Worm (Caenorhabditis elegans): Measurements from ENCODE around the gene F38A1.15.

F38A1.15 gene

DNA sequence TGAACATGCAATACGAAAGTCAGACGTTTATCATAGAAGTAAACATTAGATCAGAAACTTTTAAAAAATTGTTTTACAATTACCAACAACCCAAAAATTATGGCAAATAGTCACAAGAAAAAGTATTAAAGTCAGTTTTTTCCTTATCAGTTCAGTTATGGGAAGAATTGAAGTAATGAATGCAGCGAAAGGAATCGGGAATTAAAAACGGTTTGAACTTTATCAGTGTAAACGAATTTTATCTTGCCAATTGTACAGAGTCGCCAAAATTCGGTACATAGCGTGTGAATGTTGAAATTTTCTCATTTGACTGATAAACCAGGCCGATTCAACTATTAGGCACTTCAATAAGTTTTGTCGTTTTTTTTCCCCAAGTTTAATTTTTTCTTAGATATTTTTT is 22.9 kb upstream of the F38A1.15 start:
- TF ChIP-seq pqm-1 (tag; optimal IDR thresholded peaks at IDR 0.05) = peak; percentile 78
- peak; percentile 97 for TF ChIP-seq elt-2 (tag; optimal IDR thresholded peaks at IDR 0.05)
- TF ChIP-seq jun-1 (tag; optimal IDR thresholded peaks at IDR 0.05) = peak; percentile 61
- TF ChIP-seq pha-4 (tag; optimal IDR thresholded peaks at IDR 0.05) = peak; percentile 24
- TF ChIP-seq nfya-1 (tag; optimal IDR thresholded peaks at IDR 0.05; ENCODE audit: insufficient read depth) = no peak

DNA sequence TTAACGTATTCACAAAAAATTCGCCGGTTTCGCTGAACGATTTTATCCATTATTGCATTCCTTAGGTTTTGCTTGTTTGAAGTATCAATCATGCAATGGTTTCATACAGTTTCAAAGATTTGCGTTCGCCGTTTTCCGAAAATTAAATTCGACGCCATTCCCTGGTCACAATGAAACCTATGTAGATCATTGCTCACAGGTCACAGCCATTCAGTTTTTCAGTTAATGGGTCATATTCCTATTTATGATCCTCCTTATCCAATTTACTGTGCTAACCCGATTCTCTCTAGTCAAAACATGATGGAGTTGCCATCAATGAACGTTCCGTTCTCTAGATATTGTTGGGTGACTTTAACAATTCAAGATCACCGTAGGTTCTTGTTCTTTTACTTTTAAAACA is 21.7 kb upstream of the F38A1.15 start, which contains the start of gene F38A1.13:
Gene F38A1.13, plus strand, starts transcription at position 301 of the 400 bp plus-strand sequence.
- TF ChIP-seq eor-1 (tag; optimal IDR thresholded peaks at IDR 0.05) = no peak
- no peak for TF ChIP-seq ztf-11 (tag; optimal IDR thresholded peaks at IDR 0.05)
- TF ChIP-seq nhr-12 (tag; optimal IDR thresholded peaks at IDR 0.05) = no peak
- no peak for TF ChIP-seq nhr-237 (tag; optimal IDR thresholded peaks at IDR 0.05)
- TF ChIP-seq elt-1 (tag; optimal IDR thresholded peaks at IDR 0.05) = no peak
- no peak for TF ChIP-seq hmg-11 (tag; optimal IDR thresholded peaks at IDR 0.05)
- no peak for TF ChIP-seq egl-5 (tag; optimal IDR thresholded peaks at IDR 0.05)
- no peak for TF ChIP-seq ceh-9 (tag; optimal IDR thresholded peaks at IDR 0.05)
- no peak for TF ChIP-seq daf-12 (tag; optimal IDR thresholded peaks at IDR 0.05)

DNA sequence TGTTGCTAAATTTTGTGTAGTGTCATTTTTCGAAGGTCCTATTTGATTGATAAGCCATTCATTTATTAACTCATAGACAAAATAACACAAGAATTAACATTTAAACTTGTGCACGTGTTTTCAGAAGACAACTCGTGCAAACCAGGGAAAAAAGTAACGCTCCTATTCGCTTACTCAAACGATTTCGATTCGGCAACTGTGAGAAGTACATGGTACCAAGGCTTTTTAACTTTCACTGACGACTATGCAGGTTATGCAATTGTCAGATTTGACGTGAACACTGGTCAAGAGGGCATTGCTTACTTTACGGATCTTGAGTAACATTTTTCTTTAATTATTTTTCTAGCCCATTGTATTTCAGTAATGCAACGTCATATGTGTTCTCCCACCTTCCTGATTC is 18.7 kb upstream of the F38A1.15 start:
- TF ChIP-seq ceh-28 (tag; optimal IDR thresholded peaks at IDR 0.05) (no peak), nhr-23 (tag; optimal IDR thresholded peaks at IDR 0.05) (no peak), aly-2 (tag; optimal IDR thresholded peaks at IDR 0.05) (no peak), lsy-12 (tag; optimal IDR thresholded peaks at IDR 0.05) (no peak), snpc-4 (tag; optimal IDR thresholded peaks at IDR 0.05) (no peak), lin-39 (tag; optimal IDR thresholded peaks at IDR 0.05) (no peak), nhr-67 (tag; optimal IDR thresholded peaks at IDR 0.05) (no peak), nhr-77 (tag; optimal IDR thresholded peaks at IDR 0.05) (no peak), ceh-16 (tag; optimal IDR thresholded peaks at IDR 0.05) (no peak), mml-1 (tag; optimal IDR thresholded peaks at IDR 0.05) (no peak), jun-1 (tag; optimal IDR thresholded peaks at IDR 0.05) (no peak), nhr-76 (tag; optimal IDR thresholded peaks at IDR 0.05) (no peak), elt-3 (tag; optimal IDR thresholded peaks at IDR 0.05) (no peak), elt-2 (tag; optimal IDR thresholded peaks at IDR 0.05) (no peak), nfya-1 (tag; optimal IDR thresholded peaks at IDR 0.05; ENCODE audit: insufficient read depth) (no peak), fkh-2 (tag; optimal IDR thresholded peaks at IDR 0.05) (no peak), fos-1 (tag; optimal IDR thresholded peaks at IDR 0.05) (no peak)

DNA sequence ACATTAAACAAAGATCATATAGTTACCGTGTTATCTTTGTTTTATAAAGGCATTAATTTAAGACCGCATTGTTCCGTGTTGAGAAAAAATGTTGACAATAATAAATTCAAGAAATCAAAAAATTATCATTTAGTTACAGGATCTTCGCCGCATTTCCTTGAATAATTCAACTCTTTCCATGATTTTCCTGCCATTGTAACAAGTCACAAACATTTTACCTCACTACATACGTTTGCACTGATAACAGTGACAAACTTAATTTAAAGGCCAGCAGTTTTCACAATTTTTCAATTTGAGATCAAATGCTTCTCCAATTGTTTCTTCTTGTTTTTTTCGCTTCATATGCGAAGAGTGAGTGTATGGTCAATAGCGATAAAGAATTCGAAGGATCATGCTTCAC is 17.8 kb upstream of the F38A1.15 start, which contains the start of gene clec-169:
Gene clec-169, plus strand, starts transcription at position 301 of the 400 bp plus-strand sequence.
- TF ChIP-seq pqm-1 (tag; optimal IDR thresholded peaks at IDR 0.05) (peak; percentile 12), ama-1 (optimal IDR thresholded peaks at IDR 0.05) (no peak)

DNA sequence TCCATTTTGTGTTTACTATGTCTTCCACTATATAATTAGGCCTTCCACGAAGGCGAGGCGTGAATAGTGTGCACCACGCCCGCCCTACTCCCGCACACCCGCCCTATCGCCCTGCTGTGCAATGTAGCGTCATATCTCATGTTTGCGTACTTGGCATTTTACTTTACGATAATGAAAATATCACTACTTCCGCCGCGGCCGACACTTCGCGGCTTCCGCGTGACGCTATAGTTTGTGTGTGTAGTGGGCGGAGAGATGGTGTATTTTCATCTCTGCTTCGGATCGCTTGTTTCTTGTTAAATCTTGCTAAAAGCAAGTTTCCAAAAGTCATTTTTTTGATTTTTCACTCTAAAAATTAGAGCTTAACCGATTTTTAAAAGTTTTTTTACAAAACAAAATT is 17.3 kb upstream of the F38A1.15 start:
- TF ChIP-seq elt-2 (tag; optimal IDR thresholded peaks at IDR 0.05) = peak; percentile 38
- TF ChIP-seq skn-1 (tag; optimal IDR thresholded peaks at IDR 0.05) = no peak
- TF ChIP-seq fkh-10 (GFP tag; optimal IDR thresholded peaks at IDR 0.05) = no peak
- no peak for TF ChIP-seq nhr-237 (tag; optimal IDR thresholded peaks at IDR 0.05)

DNA sequence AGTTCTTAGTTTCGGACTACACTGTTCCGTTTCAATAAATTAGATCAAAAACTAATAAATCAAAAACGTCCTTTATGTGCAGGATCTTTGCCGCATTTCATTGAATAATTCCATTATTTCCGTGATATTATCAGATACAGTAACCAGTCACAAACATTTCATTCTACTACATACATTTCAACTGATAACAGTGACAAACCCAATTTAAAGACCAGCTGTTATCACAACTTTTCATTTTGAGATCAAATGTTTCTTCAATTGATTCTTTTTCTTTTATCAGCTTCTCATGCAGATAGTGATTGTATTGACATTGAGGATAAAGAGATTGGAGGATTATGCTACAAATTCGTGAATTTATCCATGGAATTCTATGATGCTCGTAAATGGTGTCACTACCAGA is 13.5 kb upstream of the F38A1.15 start, which contains the start of gene clec-168:
Gene clec-168, plus strand, starts transcription at position 247 of the 400 bp plus-strand sequence.
- TF ChIP-seq elt-1 (tag; optimal IDR thresholded peaks at IDR 0.05) (no peak), pqm-1 (tag; optimal IDR thresholded peaks at IDR 0.05) (peak; percentile 78), egl-5 (tag; optimal IDR thresholded peaks at IDR 0.05) (no peak), ama-1 (optimal IDR thresholded peaks at IDR 0.05) (no peak), elt-2 (tag; optimal IDR thresholded peaks at IDR 0.05) (peak; percentile 69)

DNA sequence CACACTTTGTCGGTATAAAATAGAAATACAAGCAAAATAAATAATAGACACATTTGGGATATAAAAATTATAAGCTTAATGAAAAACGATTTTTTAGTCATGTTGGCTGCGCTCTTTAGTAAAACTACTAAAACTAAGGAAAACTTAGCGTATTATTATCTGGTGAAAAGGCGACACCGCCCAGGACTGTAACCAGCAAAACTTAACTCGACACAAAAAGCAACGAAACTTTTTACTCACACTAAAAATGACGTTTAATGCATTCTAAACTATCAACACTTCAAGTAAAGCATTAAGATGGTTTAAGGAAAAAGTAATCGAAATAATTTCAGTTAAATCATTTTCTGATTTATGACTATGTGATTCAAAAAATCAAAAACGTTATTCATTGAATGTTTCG is 12.4 kb upstream of the F38A1.15 start, which contains the start of gene clec-167:
Gene clec-167, minus strand, starts transcription at position 101 of the 400 bp plus-strand sequence.
- TF ChIP-seq elt-1 (tag; optimal IDR thresholded peaks at IDR 0.05) (no peak), ztf-11 (tag; optimal IDR thresholded peaks at IDR 0.05) (no peak), egl-5 (tag; optimal IDR thresholded peaks at IDR 0.05) (no peak), fkh-10 (GFP tag; optimal IDR thresholded peaks at IDR 0.05) (no peak), jun-1 (tag; optimal IDR thresholded peaks at IDR 0.05) (no peak)
